Worm (Caenorhabditis elegans) whole organism, dauer: ENCODE data around the gene F22B5.4.

Experiments used
- unc-62 ChIP-seq: sonication (generic microtip); optimal IDR thresholded peaks from 2 replicates; lab custom pipeline; 2017; ENCODE audit warnings: missing biosample characterization, missing genetic modification reagents, missing genetic modification characterization

Gene F22B5.4

DNA sequence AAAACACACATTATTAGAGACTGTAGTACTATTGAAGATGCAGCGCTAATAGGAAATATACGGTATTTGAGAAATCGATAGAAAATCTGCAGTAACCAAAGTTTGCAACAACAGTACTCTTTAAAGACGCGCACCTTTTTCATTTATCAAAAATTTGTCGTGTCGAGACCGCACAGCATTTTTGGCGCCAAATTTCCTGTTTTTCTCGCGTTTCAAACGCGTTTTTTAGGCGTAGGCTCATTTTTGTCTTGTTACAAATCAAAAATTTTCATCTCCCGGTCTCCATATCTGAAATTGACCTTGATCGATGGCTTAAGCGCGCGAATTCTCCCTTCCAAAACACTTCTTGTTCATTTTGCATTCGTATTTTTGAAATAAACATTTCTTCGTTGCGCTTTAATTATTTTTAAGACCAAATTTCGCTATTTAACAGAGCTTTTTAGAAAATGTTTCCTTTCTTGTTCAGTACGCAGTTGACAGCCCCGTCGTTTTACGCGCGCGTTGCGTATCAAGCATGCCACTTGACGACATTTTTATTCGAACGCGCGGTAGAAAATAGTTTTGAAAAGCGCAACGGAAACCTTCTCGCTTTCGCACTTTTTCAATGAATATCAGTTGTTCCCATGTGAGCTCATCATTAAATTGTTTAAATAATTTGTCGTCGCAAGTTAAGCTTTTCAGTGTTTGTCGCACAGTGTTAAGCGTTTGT is 7.3 kb downstream of the F22B5.4 start:
- TF ChIP-seq unc-62: no peak

DNA sequence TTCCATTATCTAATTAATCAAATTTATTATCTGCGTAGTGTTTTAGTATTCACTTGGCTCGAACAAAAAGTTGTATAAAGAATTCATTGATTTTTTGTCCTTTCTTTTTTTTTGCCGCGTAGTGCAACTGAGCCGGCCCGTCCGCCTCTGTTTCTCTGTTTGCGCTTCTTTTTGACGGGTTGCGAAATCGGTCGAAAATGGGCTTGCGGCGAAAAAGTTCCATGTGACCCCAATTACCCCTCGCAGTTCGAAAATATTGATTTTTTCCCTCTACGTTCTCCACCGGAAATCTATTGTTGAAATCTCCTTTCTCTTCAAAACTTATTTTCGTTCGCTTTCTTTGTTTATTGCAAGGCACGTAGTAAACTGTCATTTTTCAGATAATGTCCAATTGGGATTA is 7.9 kb downstream of the F22B5.4 start, which contains the start of gene zyg-9:
Gene zyg-9, plus strand, starts transcription at position 381 of the 400 bp plus-strand sequence.
- no peak for TF ChIP-seq unc-62

DNA sequence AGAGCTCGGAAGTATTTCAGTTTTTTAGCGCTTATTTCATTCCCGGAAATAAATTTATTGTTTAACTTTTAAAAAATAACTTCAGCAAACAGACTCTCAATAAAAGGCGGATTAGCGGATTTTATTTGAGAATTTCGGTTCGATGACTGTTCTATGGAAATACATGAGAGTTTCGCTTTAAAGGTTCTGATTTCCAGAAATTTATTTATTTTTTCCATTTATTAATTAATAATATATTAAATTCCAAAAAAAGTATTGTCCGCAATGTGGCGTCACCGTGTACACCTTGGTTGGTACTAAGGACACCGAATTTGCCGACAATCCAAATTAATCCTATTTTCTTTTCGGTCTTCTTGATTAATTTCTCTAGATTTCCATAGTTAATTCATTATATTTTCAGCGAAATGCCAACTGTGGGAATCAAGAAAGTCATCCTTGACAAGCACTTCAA is 15.0 kb downstream of the F22B5.4 start, which contains the start of gene fars-3:
Gene fars-3, plus strand, starts transcription at position 401 of the 451 bp plus-strand sequence.
- no peak for TF ChIP-seq unc-62

DNA sequence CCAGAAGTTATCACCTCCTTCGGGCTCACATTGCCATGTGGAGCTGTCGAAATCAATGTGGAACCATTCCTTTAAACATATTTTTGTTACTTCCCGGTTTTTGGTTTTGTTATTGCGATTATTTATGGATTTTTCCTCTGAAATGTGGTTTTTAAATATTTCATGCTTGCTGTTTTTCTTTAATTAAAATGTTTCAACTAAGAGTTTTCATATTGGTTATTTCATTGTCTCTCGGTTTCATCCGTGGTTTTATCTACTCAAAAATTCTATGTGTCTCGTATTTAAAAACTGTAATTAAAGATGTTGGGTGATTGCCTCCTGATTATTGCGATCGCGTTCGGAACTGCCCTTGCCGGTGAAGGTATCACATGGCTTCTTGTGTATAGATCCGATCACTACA is 17.4 kb downstream of the F22B5.4 start, which contains the start of gene F22B5.10:
Gene F22B5.10, plus strand, starts transcription at position 301 of the 400 bp plus-strand sequence.
- TF ChIP-seq unc-62: no peak

DNA sequence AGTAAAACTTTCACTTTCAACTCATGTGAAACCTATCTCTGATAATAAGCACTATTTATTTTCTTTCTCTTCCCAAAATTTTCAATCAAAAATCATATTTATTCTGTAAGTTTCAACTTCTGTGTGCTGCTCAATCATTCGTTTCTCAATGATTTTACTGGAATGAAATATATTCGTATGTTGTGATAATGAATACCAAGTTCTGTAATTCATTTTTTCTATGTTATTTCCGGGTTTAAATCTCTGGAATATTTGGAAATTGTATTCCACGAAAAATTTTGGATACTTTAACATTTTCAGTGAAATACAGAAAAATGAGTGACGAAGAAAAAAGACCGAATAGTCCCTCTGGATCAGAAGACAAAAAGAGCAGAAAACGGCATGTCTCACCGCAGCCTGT is 18.3 kb downstream of the F22B5.4 start, which contains the start of gene M05D6.2:
Gene M05D6.2, plus strand, starts transcription at position 301 of the 400 bp plus-strand sequence.
- TF ChIP-seq unc-62: no peak

DNA sequence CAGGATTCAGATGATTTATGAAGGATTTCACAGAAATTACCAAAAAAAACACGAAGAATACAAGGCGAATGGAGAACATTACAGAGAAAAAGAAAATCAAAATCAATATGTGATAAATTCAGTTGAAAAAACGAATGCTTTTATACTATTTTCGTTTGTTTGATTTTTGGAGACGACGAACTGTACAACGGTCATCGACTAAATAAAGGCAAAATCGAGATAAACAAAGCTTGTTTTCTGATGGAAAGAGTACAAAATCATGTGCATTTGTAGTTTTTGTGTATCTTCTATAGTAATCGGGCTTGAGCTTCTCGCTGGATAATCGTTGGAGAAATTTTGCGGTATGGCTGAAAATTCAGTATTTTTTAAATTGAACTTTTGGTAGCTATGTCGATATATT is 21.6 kb downstream of the F22B5.4 start, which contains the start of gene M05D6.8:
Gene M05D6.8, minus strand, starts transcription at position 101 of the 400 bp plus-strand sequence.
- TF ChIP-seq unc-62: no peak

DNA sequence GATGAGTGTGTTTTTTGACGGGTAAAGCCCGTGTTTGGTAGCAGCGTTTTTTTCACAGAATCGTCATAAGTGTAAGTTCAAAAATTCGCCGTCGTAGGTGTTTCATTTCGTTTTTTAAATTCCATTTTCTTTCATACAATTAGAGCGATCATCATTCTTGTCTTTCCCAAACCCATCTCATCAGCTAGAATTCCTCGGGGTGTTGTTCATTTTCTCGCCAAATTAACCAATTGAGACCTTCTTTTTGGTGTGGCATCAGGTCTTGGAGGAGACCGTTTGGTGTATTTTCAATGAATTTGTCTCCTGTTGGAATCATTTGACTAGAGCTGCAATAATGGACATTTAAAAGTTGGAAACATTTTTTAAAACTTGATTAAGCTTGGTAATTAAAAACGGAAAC is 23.4 kb downstream of the F22B5.4 start:
- TF ChIP-seq unc-62: no peak

DNA sequence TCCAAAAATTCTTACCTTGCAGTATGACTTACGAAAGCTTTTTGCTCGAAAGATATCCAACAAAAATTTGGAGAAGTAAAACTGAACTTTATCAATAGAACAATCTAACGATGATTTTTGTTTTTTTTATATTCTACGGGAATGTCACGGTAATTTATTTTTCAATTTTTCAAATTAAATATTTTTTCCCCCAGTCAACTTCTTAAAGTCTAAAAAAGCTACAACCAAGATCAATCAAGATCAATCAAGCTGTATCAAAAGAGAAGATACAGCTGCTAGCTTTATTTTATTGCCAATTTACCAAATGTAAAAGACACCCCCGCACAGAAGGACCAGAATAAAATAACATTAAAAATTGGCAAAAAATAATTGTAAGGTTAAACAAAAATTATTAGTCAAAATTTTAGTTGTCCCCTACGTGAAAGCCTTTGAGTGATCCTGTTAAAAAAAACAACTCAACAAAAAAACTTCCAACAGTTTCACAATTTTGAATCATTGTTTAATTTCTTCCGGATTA is 25.9 kb downstream of the F22B5.4 start, which contains the start of the genes M05D6.1 and M05D6.3:
Gene M05D6.1, minus strand, starts transcription at position 101 of the 517 bp plus-strand sequence.
Gene M05D6.3, plus strand, starts transcription at position 467 of the 517 bp plus-strand sequence.
- TF ChIP-seq unc-62: no peak

DNA sequence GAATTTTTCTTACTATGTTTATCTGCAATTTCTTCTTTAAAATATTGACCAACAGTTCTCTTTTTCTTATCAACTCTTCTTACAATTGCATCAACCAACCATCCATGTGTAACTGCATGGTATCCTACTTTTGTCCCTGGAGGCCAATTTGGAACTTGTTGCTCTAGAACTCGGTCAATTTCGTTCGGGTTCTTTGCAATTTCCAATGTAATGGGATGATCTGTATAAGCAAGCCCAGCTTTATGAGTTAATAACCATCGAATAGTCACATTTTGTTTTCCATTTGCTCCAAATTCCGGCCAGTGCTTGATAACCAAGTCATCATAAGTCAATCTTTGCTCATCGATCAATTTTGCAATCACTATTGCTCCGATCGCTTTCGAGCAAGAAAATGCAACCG is 29.8 kb downstream of the F22B5.4 start:
- no peak for TF ChIP-seq unc-62

DNA sequence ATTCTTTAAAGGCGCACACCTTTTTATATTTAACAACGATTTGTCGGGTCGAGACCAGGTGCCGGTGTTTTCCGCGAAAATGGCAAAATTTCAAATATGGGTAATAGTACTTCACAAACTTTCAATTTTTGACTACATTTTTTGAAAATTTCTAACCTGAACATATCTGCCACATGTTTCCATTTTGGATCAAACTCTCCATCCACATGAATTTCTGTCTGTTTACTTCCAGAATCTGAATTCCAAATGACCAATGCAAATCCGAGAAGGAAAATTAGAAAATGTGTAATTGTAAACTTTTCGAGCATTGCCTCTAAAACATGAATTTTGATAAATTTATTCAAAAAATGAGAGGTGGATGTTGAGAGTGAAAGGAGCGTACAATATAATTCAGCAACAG is 30.7 kb downstream of the F22B5.4 start, which contains the start of gene lact-4:
Gene lact-4, minus strand, starts transcription at position 313 of the 400 bp plus-strand sequence.
- no peak for TF ChIP-seq unc-62

DNA sequence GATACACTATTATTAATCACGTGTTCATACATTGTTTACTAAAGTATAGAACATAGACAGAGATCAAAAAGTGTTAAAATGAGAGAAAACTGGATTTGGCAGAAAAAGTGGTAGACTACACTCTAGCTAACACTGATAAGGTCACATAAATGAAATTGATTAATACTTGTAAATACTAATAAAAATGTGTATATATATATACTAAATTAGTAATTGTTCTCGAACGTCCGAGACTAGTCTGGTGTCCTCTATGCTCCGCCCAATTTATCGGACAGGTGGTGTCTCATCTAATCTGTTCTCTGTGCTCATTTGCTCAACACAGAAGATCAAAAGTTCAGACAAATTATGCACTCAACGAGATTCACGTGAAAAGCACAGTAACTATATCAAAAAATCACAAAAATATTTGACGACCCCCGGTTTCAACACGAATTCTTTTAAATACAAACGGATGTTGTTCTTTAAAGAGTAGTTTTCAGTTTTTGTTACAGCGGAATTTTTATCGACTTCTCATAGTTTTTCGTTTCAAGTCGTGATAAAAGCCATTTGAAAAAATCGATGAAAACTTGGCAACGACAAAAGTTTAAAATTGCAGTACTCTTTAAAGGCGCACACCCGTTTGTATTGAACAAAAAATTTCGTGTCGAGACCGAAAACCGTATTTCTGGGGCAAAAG is 31.7 kb downstream of the F22B5.4 start:
- TF ChIP-seq unc-62: no peak

DNA sequence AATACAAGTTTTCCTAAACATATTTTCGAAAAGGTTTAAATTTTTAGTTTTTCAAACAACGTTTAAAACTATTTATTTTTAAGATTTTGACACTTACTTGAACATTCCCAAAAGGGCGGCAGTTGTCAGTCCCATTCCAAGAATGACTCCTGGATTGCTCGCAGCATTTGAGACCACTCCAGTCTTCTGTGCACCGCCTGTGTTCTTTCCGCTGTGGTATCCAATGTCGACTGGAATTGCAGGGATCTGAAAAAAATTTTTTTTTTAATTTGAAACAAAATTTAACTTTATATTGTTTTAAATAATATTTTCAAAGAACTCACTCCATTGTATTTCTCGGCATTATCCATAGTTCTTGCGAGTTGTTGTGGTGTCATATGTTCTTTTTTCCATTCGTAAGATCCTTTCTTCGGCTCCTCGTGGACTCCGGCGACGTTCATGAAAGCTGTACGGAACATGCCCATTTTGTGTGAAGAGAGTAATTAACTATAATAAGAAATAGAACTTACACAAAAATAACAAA is 32.3 kb downstream of the F22B5.4 start, which contains the start of gene M05D6.5:
Gene M05D6.5, minus strand, starts transcription at position 473 of the 523 bp plus-strand sequence.
- TF ChIP-seq unc-62: no peak

DNA sequence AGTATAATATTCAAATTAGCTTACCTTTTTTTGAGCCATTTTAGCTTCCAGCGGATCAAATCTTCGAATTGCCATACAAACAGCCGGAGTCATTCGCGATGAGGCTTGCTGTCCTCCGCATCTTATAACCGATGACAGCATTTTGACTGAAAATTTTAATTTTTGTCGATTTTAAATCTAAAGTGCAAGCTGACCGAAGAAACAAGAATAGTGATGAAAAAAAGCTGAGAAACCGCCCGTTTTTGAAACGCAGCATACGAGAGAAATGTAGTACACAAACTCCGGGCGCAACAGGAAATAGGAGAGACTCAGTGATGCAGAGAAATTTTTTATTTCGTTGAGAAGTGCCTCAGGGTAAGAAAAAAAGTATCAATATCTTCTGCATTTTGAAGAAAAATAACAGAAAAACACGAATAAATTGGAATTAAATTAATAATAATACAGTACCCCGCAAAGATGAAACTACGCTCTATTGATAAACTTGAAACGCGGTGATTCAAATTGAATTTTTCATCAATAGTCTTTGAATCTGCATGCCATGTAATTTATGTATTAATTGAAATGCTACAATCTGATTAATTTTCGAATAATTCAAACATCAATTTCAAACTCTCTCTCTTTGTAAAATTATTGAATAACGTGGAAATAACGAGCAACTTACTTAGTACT is 33.7 kb downstream of the F22B5.4 start:
- no peak for TF ChIP-seq unc-62

DNA sequence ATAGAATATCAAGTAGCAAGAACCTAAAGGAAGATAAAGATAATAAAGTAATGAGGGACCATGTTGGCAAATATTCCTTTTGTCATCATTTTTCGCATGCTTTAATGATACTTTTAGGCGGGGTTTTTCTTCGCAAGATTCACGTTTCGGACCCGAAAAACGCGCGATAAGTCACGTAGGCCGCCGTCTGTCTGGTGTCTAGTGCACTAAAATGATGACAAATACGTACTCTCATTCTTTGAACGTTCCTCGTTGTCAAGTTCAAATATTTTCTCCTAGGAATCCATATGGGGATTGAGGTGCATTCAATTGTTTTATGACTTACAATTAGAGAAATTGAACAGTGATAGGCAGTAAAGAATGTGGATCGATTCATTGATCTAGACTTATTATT is 34.3 kb downstream of the F22B5.4 start, which contains the start of gene taap-1:
Gene taap-1, minus strand, starts transcription at position 79 of the 394 bp plus-strand sequence.
- TF ChIP-seq unc-62: no peak

DNA sequence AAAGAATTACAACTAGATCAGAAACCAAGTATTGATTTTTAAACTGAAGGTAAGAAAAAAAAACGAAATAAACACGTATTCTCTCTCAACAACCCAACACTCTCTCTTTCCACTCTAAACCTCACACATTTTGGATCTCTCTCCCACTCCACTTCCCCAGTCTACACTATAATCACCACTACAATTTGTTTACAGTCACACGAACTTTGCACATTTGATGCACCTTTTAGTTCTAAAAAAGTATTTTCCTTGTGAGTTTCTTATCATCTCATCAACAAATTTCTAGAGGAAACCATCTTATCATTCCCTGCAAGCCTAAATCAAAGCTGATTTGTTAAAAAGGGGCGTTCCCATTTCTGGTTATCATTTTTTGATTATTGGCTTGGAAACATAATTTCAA is 35.0 kb downstream of the F22B5.4 start:
- TF ChIP-seq unc-62: no peak

DNA sequence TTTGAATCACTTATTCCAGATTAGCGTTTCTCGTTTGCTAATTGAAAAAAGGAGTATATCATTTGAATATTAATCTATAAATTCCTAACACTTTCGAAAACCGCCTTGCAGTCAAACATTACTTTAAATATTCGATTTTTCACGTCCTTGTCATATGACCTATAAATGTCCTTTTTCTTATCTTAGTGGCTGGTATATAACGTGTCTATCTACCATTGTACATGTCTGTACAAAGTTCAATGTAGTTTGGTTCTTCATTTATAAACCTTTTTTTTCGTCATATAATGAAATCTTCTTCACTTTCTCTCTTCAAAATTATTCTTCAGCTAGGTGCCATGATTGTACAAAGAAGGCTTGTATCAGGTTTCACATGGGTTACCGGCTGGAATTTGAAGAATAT is 36.1 kb downstream of the F22B5.4 start, which contains the start of gene gbh-2:
Gene gbh-2, plus strand, starts transcription at position 277 of the 400 bp plus-strand sequence.
- no peak for TF ChIP-seq unc-62
